Fruit fly (Drosophila melanogaster) whole organism, wandering third instar larva: ENCODE results near the gene ck.

Experiments
- Abd-B ChIP-seq: fragments of >200 bp; optimal IDR thresholded peaks from 2 replicates; lab custom pipeline; 2017; ENCODE audit warnings: missing biosample characterization, missing genetic modification characterization
- CG32264 ChIP-seq: fragments of 200-800 bp; sonication (Bioruptor generic); optimal IDR thresholded peaks from 2 replicates; lab custom pipeline; 2016; ENCODE audit warnings: missing biosample characterization, missing genetic modification characterization
- CG9705 ChIP-seq: fragments of 200-800 bp; sonication (Bioruptor generic); optimal IDR thresholded peaks from 2 replicates; lab custom pipeline; 2018; ENCODE audit warnings: missing biosample characterization, mild to moderate bottlenecking, missing genetic modification characterization
- CrebA ChIP-seq: fragments of 200-800 bp; sonication (Bioruptor generic); optimal IDR thresholded peaks from 2 replicates; lab custom pipeline; 2016; ENCODE audit warnings: missing biosample characterization, mild to moderate bottlenecking, missing genetic modification characterization, borderline replicate concordance
- Dfd ChIP-seq: fragments of >200 bp; optimal IDR thresholded peaks from 2 replicates; lab custom pipeline; 2017; ENCODE audit warnings: missing biosample characterization, missing genetic modification characterization
- Dif ChIP-seq: fragments of 200-275, 200-300 bp; sonication (Bioruptor generic); optimal IDR thresholded peaks from 2 replicates; lab custom pipeline; 2018; ENCODE audit warnings: missing biosample characterization, missing genetic modification characterization; ENCODE audit not compliant: partially characterized antibody
- GATAd ChIP-seq: sonication (Bioruptor generic); optimal IDR thresholded peaks from 2 replicates; lab custom pipeline; 2016; ENCODE audit warnings: missing biosample characterization, missing genetic modification characterization
- HLH106 ChIP-seq: fragments of 200-800 bp; optimal IDR thresholded peaks from 3 replicates; lab custom pipeline; 2019; ENCODE audit warnings: missing biosample characterization, mild to moderate bottlenecking, missing genetic modification characterization, moderate library complexity
- Hnf4 ChIP-seq: fragments of 200-800 bp; sonication (Bioruptor generic); optimal IDR thresholded peaks from 2 replicates; lab custom pipeline; 2016; ENCODE audit warnings: missing biosample characterization, mild to moderate bottlenecking, missing genetic modification characterization
- Hr78 ChIP-seq: fragments of >200 bp; optimal IDR thresholded peaks from 2 replicates; lab custom pipeline; 2017; ENCODE audit warnings: missing biosample characterization, missing genetic modification characterization
- Hr83 ChIP-seq: fragments of 200-300 bp; sonication (Bioruptor generic); optimal IDR thresholded peaks from 2 replicates; lab custom pipeline; 2016; ENCODE audit warnings: missing biosample characterization, mild to moderate bottlenecking, missing genetic modification characterization, moderate library complexity; ENCODE audit not compliant: poor library complexity, severe bottlenecking
- Mio ChIP-seq: sonication (Bioruptor generic); optimal IDR thresholded peaks from 2 replicates; lab custom pipeline; 2016; ENCODE audit warnings: missing biosample characterization, missing genetic modification characterization
- Myc ChIP-seq: fragments of >200 bp; optimal IDR thresholded peaks from 2 replicates; lab custom pipeline; 2017
- N ChIP-seq: fragments of >200 bp; optimal IDR thresholded peaks from 2 replicates; lab custom pipeline; 2018; ENCODE audit warnings: missing biosample characterization, missing external identifiers, missing genetic modification characterization
- OdsH ChIP-seq: fragments of 200-800 bp; sonication (Bioruptor generic); optimal IDR thresholded peaks from 2 replicates; lab custom pipeline; 2016; ENCODE audit warnings: missing biosample characterization, mild to moderate bottlenecking, missing genetic modification characterization
- Rel ChIP-seq, 2 experiments: fragments of 200-800 bp; sonication (Bioruptor generic) in 1 of 2; optimal IDR thresholded peaks; 2 replicates in 1 of 2; 3 replicates in 1 of 2; lab custom pipeline; 2016 to 2019; ENCODE audit warnings: mild to moderate bottlenecking in 2 of 2, missing biosample characterization in 2 of 2, missing genetic modification characterization in 2 of 2, moderate library complexity in 1 of 2
- Sp1 ChIP-seq: fragments of 200-800 bp; sonication (Bioruptor generic); optimal IDR thresholded peaks from 3 replicates; lab custom pipeline; 2019; ENCODE audit warnings: missing biosample characterization, mild to moderate bottlenecking, missing genetic modification characterization, moderate library complexity
- br ChIP-seq: fragments of 200-800 bp; sonication (Bioruptor generic); optimal IDR thresholded peaks from 2 replicates; lab custom pipeline; 2016; ENCODE audit warnings: missing biosample characterization, missing genetic modification characterization
- dmrt93B ChIP-seq: fragments of 200-800 bp; sonication (Bioruptor generic); optimal IDR thresholded peaks from 2 replicates; lab custom pipeline; 2018; ENCODE audit warnings: missing biosample characterization, mild to moderate bottlenecking, missing genetic modification characterization
- dsf ChIP-seq: sonication (Bioruptor generic); optimal IDR thresholded peaks from 2 replicates; lab custom pipeline; 2016; ENCODE audit warnings: missing biosample characterization, missing genetic modification characterization, borderline replicate concordance
- ey ChIP-seq: fragments of 200-800 bp; sonication (Bioruptor generic); optimal IDR thresholded peaks from 2 replicates; lab custom pipeline; 2016; ENCODE audit warnings: missing biosample characterization, missing genetic modification characterization
- fru ChIP-seq: fragments of 200-800 bp; sonication (Bioruptor generic); optimal IDR thresholded peaks from 3 replicates; lab custom pipeline; 2016; ENCODE audit warnings: missing biosample characterization, mild to moderate bottlenecking, missing genetic modification characterization
- h ChIP-seq: fragments of 200-800 bp; sonication (Bioruptor generic); optimal IDR thresholded peaks from 3 replicates; lab custom pipeline; 2016; ENCODE audit warnings: missing biosample characterization, mild to moderate bottlenecking, missing genetic modification characterization
- jim ChIP-seq: fragments of 175-275, 200-325 bp; sonication (Bioruptor generic); optimal IDR thresholded peaks from 2 replicates; lab custom pipeline; 2016; ENCODE audit warnings: missing biosample characterization, mild to moderate bottlenecking, missing genetic modification characterization
- lola ChIP-seq: fragments of >200 bp; optimal IDR thresholded peaks from 2 replicates; lab custom pipeline; 2017; ENCODE audit warnings: missing biosample characterization, missing genetic modification characterization
- pan ChIP-seq: fragments of >200 bp; optimal IDR thresholded peaks from 2 replicates; lab custom pipeline; 2017
- psq ChIP-seq: fragments of 200-800 bp; sonication (Bioruptor generic); optimal IDR thresholded peaks from 3 replicates; lab custom pipeline; 2017; ENCODE audit warnings: missing biosample characterization, mild to moderate bottlenecking, missing genetic modification characterization, moderate library complexity
- sage ChIP-seq: fragments of 200-800 bp; sonication (Bioruptor generic); optimal IDR thresholded peaks from 2 replicates; lab custom pipeline; 2016; ENCODE audit warnings: missing biosample characterization, mild to moderate bottlenecking, missing genetic modification characterization
- sv ChIP-seq: fragments of 200-800 bp; sonication (Bioruptor generic); optimal IDR thresholded peaks from 3 replicates; lab custom pipeline; 2016; ENCODE audit warnings: missing biosample characterization, missing genetic modification characterization
- tai ChIP-seq: sonication (Bioruptor generic); optimal IDR thresholded peaks from 2 replicates; lab custom pipeline; 2016; ENCODE audit warnings: missing biosample characterization, missing genetic modification characterization
- woc ChIP-seq: sonication (Bioruptor generic); optimal IDR thresholded peaks from 2 replicates; lab custom pipeline; 2016; ENCODE audit warnings: missing biosample characterization, mild to moderate bottlenecking, missing genetic modification characterization

ck gene

DNA sequence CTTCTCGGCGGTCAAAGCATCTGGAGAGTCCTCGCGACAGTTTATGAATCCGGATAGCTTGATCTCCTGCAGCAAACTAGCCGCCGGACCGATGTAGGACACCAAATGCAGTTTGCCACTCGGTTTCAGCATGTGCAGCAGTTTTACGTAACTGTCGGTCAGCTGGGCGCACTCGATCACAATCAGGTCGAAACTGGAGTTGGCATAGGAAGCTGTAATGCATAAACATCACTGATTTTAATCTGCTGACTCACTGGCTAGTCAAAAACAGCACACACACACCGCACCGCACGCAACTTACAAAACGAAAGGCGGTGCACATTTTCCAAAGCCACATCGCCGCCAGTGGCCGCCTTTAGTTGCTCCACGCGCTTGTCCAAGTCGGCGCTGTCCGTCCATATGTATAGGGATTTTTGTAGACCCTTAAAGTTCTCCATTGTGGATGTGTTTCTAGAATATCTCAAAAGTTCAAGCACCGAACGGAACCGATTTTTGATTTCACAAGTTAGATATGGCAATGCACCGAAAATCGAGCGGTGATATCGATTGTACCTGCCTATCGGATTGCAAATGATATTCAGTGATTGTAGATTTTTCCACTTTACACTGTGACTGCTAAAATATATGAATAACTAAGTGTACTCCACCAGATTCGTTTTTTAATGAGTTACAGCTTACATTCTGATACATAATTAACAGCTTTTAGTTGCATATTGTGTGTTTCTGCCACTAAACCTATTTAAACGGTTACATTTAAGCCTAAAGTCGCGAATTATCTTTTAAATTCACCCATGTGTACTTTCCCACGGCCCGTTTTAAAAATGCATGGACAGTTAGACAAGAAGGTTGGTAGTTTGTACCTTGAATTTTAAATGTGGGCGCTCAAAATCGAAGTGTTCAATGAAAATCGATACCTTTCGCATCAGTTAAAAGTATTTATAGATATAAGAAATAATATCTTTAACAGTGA is 19.0 kb downstream of the ck start, which contains the start of gene CIAPIN1:
CIAPIN1 (minus strand) TSS at position 523 of the 970 bp plus-strand sequence.
- no peak for TF ChIP-seq Hr78 (GFP tag; lab: Kevin White, UChicago)
- TF ChIP-seq Dfd (GFP tag; lab: Kevin White, UChicago): no peak
- no peak for TF ChIP-seq Abd-B (GFP tag; lab: Kevin White, UChicago)
- no peak for TF ChIP-seq dmrt93B
- TF ChIP-seq OdsH (GFP tag; lab: Kevin White, UChicago): no peak
- no peak for TF ChIP-seq Myc
- no peak for TF ChIP-seq sv (GFP tag; lab: Kevin White, UChicago)
- TF ChIP-seq br (GFP tag; lab: Kevin White, UChicago): no peak
- TF ChIP-seq CrebA (GFP tag; lab: Kevin White, UChicago): no peak
- no peak for TF ChIP-seq h (GFP tag; lab: Kevin White, UChicago)

DNA sequence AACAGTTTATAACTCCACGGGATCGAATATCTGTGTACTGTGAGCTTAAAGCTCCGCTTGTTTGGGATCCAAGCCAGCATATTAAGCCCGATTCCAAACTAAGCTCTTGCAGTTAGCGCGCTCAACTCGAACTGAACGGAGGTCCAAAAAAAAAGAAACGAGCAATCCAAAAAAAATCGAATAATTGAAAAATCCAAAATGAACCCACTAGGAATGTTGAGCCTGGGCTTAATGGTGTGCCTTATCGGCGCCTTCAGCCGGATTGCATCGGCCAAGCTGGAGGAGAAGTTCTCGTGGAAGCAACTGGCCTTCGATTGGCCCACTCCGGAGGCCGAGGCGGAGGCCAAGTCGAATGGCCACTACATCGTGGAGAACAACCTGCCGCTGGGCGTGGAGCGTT is 22.3 kb downstream of the ck start, which contains the start of gene yellow-c:
yellow-c (plus strand) TSS at position 29 of the 400 bp plus-strand sequence.
- TF ChIP-seq sage (GFP tag; lab: Kevin White, UChicago): no peak
- no peak for TF ChIP-seq Myc
- TF ChIP-seq sv (GFP tag; lab: Kevin White, UChicago): no peak
- TF ChIP-seq Rel (GFP tag; optimal IDR thresholded peaks at IDR 0.05; lab: Kevin White, UChicago): no peak
- no peak for TF ChIP-seq Rel (tag; optimal IDR thresholded peaks at IDR 0.05; lab: Kevin White, UChicago)
- no peak for TF ChIP-seq ey (GFP tag; lab: Kevin White, UChicago)
- no peak for TF ChIP-seq jim
- TF ChIP-seq CG9705 (GFP tag; lab: Kevin White, UChicago): no peak
- no peak for TF ChIP-seq Sp1 (GFP tag; lab: Kevin White, UChicago)
- TF ChIP-seq Dif: no peak
- no peak for TF ChIP-seq Hnf4 (GFP tag; lab: Kevin White, UChicago)
- no peak for TF ChIP-seq psq (GFP tag; lab: Kevin White, UChicago)
- no peak for TF ChIP-seq Mio (GFP tag; lab: Kevin White, UChicago)
- no peak for TF ChIP-seq lola (GFP tag; lab: Kevin White, UChicago)
- no peak for TF ChIP-seq pan (lab: Kevin White, UChicago)

DNA sequence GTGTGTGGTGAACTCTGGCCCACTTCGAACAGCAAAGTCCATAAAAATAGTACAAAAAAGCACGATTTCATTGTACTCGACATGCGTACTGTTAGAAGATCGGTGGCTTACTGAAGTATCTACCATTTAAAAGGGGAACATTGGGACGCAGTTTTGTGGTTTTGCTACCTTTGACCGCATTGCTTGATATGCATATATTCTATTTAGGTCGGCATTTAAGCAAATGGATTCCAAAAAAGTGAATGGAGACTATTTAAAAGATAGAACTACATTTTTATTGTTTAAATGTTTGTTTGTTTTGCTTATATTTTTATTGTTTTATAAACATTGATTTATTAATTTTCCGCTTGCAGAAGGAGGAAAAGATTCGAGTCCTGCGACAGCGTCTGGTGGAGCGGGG is 26.0 kb downstream of the ck start, which contains the start of gene CG31832:
CG31832 (minus strand) TSS at position 101 of the 400 bp plus-strand sequence.
- TF ChIP-seq dmrt93B (no peak), GATAd (GFP tag; lab: Kevin White, UChicago) (no peak), jim (no peak), Dfd (GFP tag; lab: Kevin White, UChicago) (no peak), Sp1 (GFP tag; lab: Kevin White, UChicago) (no peak), psq (GFP tag; lab: Kevin White, UChicago) (no peak), ey (GFP tag; lab: Kevin White, UChicago) (no peak), lola (GFP tag; lab: Kevin White, UChicago) (no peak)

DNA sequence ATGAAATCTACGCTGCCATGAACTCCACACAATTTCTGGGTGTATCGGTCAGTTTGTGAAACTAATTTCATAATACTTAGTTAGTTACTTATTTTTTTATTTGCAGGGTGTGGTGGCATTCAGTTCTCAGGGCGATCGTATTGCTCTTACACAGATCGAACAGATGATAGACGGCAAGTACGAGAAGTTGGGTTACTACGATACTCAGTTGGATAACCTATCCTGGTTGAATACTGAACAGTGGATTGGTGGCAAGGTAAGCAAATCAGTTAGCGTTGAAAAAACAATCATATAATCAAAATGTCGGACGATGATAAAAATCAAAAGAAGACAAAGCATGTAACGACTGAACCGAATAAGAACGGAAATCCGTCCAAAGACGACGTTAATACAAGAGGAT is 31.1 kb downstream of the ck start, which contains the start of gene CG33310:
CG33310 (plus strand) TSS at position 301 of the 400 bp plus-strand sequence.
- no peak for TF ChIP-seq br (GFP tag; lab: Kevin White, UChicago)
- TF ChIP-seq HLH106 (tag; lab: Kevin White, UChicago): no peak
- no peak for TF ChIP-seq Rel (GFP tag; optimal IDR thresholded peaks at IDR 0.05; lab: Kevin White, UChicago)
- TF ChIP-seq Rel (tag; optimal IDR thresholded peaks at IDR 0.05; lab: Kevin White, UChicago): no peak
- TF ChIP-seq OdsH (GFP tag; lab: Kevin White, UChicago): no peak
- no peak for TF ChIP-seq Mio (GFP tag; lab: Kevin White, UChicago)
- TF ChIP-seq Hnf4 (GFP tag; lab: Kevin White, UChicago): no peak
- TF ChIP-seq CG32264 (GFP tag; lab: Kevin White, UChicago): no peak
- TF ChIP-seq sage (GFP tag; lab: Kevin White, UChicago): no peak

DNA sequence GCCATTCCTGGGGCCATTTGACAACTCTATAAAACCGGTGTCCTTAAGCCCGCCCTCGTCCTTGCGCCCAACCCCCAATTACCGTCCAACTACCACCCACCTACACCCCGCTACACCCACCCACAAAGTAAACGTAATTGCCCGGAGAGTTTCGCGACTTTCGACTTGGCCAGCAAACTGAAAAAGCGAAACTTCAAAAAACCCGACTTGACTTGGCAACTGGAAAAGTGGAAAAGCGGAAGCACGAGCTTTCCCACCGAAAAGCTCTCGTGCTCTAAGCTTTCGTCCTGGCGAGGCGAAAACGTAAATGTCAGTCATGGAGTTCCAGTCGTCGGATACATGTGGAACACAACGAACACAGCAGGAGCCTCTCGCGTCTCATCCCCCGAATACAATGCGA is 41.6 kb downstream of the ck start, which contains the start of gene GABA-B-R1:
GABA-B-R1 (plus strand) TSS at position 301 of the 400 bp plus-strand sequence.
- TF ChIP-seq fru (GFP tag; lab: Kevin White, UChicago) (no peak), dmrt93B (no peak), lola (GFP tag; lab: Kevin White, UChicago) (no peak), Hr83 (GFP tag; lab: Kevin White, UChicago) (no peak), psq (GFP tag; lab: Kevin White, UChicago) (no peak), Abd-B (GFP tag; lab: Kevin White, UChicago) (no peak), tai (no peak), Hnf4 (GFP tag; lab: Kevin White, UChicago) (no peak), Myc (no peak), N (GFP tag; lab: Kevin White, UChicago) (no peak), HLH106 (tag; lab: Kevin White, UChicago) (no peak), Dfd (GFP tag; lab: Kevin White, UChicago) (no peak), woc (no peak), OdsH (GFP tag; lab: Kevin White, UChicago) (no peak), pan (lab: Kevin White, UChicago) (no peak), Sp1 (GFP tag; lab: Kevin White, UChicago) (no peak), dsf (GFP tag; lab: Kevin White, UChicago) (no peak), GATAd (GFP tag; lab: Kevin White, UChicago) (no peak), CrebA (GFP tag; lab: Kevin White, UChicago) (no peak), CG9705 (GFP tag; lab: Kevin White, UChicago) (no peak)
- TF ChIP-seq, all 38 proteins: peak for 0
